Fruit fly (Drosophila melanogaster) whole organism, embryonic: ENCODE data around the gene CG8128.

Source experiments
- ATbp ChIP-seq: fragments of 200-800 bp; sonication (Bioruptor generic); optimal IDR thresholded peaks from 2 replicates; lab custom pipeline; 2017; ENCODE audit warnings: missing biosample characterization, mild to moderate bottlenecking, missing genetic modification characterization, missing genetic modification reagents
- B-H1 ChIP-seq: fragments of 200-800 bp; sonication (Bioruptor generic); IDR thresholded peaks from 3 replicates; pipeline ENCODE4 v1.3.6; 2022; ENCODE audit warnings: missing biosample characterization, missing genetic modification characterization
- BEAF-32 ChIP-seq: fragments of 200-800 bp; sonication (Bioruptor generic); optimal IDR thresholded peaks from 3 replicates; lab custom pipeline; 2017; ENCODE audit warnings: missing biosample characterization, missing genetic modification characterization, mild to moderate bottlenecking, moderate library complexity, missing genetic modification reagents
- CG10979 ChIP-seq: fragments of 200-800 bp; sonication (Bioruptor generic); optimal IDR thresholded peaks from 2 replicates; lab custom pipeline; 2018; ENCODE audit warnings: missing biosample characterization, mild to moderate bottlenecking, missing genetic modification characterization, moderate library complexity
- CG11560 ChIP-seq: fragments of 200-800 bp; sonication (Bioruptor generic); IDR thresholded peaks from 3 replicates; pipeline ENCODE4 v1.3.6; 2022; ENCODE audit warnings: missing biosample characterization, missing genetic modification characterization
- CG13287 ChIP-seq: fragments of 200-800 bp; sonication (Bioruptor generic); IDR thresholded peaks from 2 replicates; pipeline ENCODE4 v1.3.6; 2022; ENCODE audit warnings: missing biosample characterization, missing genetic modification characterization; ENCODE audit not compliant: partially characterized antibody
- CG13775 ChIP-seq: fragments of 200-800 bp; sonication (Bioruptor generic); optimal IDR thresholded peaks from 3 replicates; lab custom pipeline; 2017; ENCODE audit warnings: missing biosample characterization, mild to moderate bottlenecking, missing genetic modification characterization
- CG1529 ChIP-seq: fragments of 200-800 bp; sonication (Bioruptor generic); optimal IDR thresholded peaks from 3 replicates; lab custom pipeline; 2018; ENCODE audit warnings: missing biosample characterization, missing genetic modification characterization
- CG1602 ChIP-seq: fragments of 200-800 bp; sonication (Bioruptor generic); optimal IDR thresholded peaks from 3 replicates; lab custom pipeline; 2016; ENCODE audit warnings: missing biosample characterization, missing genetic modification characterization
- CG16813 ChIP-seq: fragments of 200-800 bp; sonication (Bioruptor generic); IDR thresholded peaks from 3 replicates; pipeline ENCODE4 v1.3.6; 2022; ENCODE audit warnings: missing biosample characterization, missing genetic modification characterization; ENCODE audit not compliant: partially characterized antibody
- CG17385 ChIP-seq: fragments of 200-800 bp; sonication (Bioruptor generic); optimal IDR thresholded peaks from 3 replicates; lab custom pipeline; 2018; ENCODE audit warnings: missing biosample characterization, mild to moderate bottlenecking, missing genetic modification characterization
- CG2712 ChIP-seq: fragments of 200-800 bp; optimal IDR thresholded peaks from 3 replicates; lab custom pipeline; 2019; ENCODE audit warnings: missing biosample characterization, mild to moderate bottlenecking, missing genetic modification characterization, moderate library complexity
- CG2875 ChIP-seq: fragments of 200-800 bp; sonication (Bioruptor generic); optimal IDR thresholded peaks from 2 replicates; lab custom pipeline; 2017; ENCODE audit warnings: missing biosample characterization, mild to moderate bottlenecking, missing genetic modification characterization, missing genetic modification reagents
- CG31388 ChIP-seq: fragments of 200-800 bp; sonication (Bioruptor generic); optimal IDR thresholded peaks from 2 replicates; lab custom pipeline; 2016; ENCODE audit warnings: missing biosample characterization, missing genetic modification characterization
- CG3847 ChIP-seq: fragments of 200-800 bp; sonication (Bioruptor generic); IDR thresholded peaks from 2 replicates; pipeline ENCODE4 v1.3.6; 2022; ENCODE audit warnings: missing biosample characterization, missing genetic modification characterization
- CG4820 ChIP-seq: fragments of 200-800 bp; sonication (Bioruptor generic); optimal IDR thresholded peaks from 3 replicates; lab custom pipeline; 2016; ENCODE audit warnings: missing biosample characterization, missing genetic modification characterization
- CG8944 ChIP-seq: fragments of 200-800 bp; sonication (Bioruptor generic); optimal IDR thresholded peaks from 3 replicates; lab custom pipeline; 2016; ENCODE audit warnings: missing biosample characterization, missing genetic modification characterization
- CG9437 ChIP-seq: fragments of 200-800 bp; sonication (Bioruptor generic); optimal IDR thresholded peaks from 2 replicates; lab custom pipeline; 2018; ENCODE audit warnings: missing biosample characterization, mild to moderate bottlenecking, missing genetic modification characterization
- CG9727 ChIP-seq: fragments of 200-800 bp; sonication (Bioruptor generic); optimal IDR thresholded peaks from 3 replicates; lab custom pipeline; 2017; ENCODE audit warnings: missing biosample characterization, mild to moderate bottlenecking, missing genetic modification characterization
- Chrac-16 ChIP-seq: fragments of 200-800 bp; sonication (Bioruptor generic); optimal IDR thresholded peaks from 3 replicates; lab custom pipeline; 2016; ENCODE audit warnings: missing biosample characterization, missing genetic modification characterization
- D ChIP-seq, 2 experiments: fragments of 200-800 bp in 1 of 2; fragments of >200 bp in 1 of 2; sonication (Bioruptor generic) in 1 of 2; optimal IDR thresholded peaks; 2 replicates in 1 of 2; 3 replicates in 1 of 2; lab custom pipeline; 2017; ENCODE audit warnings: mild to moderate bottlenecking in 1 of 2, missing biosample characterization in 1 of 2, missing genetic modification characterization in 1 of 2, missing genetic modification reagents in 1 of 2
- Dll ChIP-seq: fragments of 200-800 bp; sonication (Bioruptor generic); IDR thresholded peaks from 4 replicates; pipeline ENCODE4 v1.3.6; 2022; ENCODE audit warnings: missing biosample characterization, missing genetic modification characterization; ENCODE audit not compliant: partially characterized antibody
- Drgx ChIP-seq: fragments of 200-800 bp; sonication (Bioruptor generic); IDR thresholded peaks from 2 replicates; pipeline ENCODE4 v1.3.6; 2022; ENCODE audit warnings: missing biosample characterization, missing genetic modification characterization
- E2f1 ChIP-seq: fragments of 200-800 bp; sonication (Bioruptor generic); IDR thresholded peaks from 2 replicates; pipeline ENCODE4 v1.3.6; 2022; ENCODE audit warnings: missing biosample characterization, missing genetic modification characterization
- Ets65A ChIP-seq: fragments of 200-800 bp; sonication (Bioruptor generic); peaks from one replicate; lab custom pipeline; 2016; ENCODE audit warnings: missing biosample characterization, missing genetic modification characterization
- Ets97D ChIP-seq: fragments of 200-800 bp; sonication (Bioruptor generic); optimal IDR thresholded peaks from 3 replicates; lab custom pipeline; 2016; ENCODE audit warnings: missing biosample characterization, missing genetic modification characterization
- Fer1 ChIP-seq: fragments of 200-800 bp; sonication (Bioruptor generic); optimal IDR thresholded peaks from 2 replicates; lab custom pipeline; 2017; ENCODE audit warnings: missing biosample characterization, mild to moderate bottlenecking, missing genetic modification characterization
- Hr78 ChIP-seq, 2 experiments: fragments of 200-800 bp in 1 of 2; fragments of >200 bp in 1 of 2; sonication (Bioruptor generic) in 1 of 2; optimal IDR thresholded peaks; 2 replicates each; lab custom pipeline; 2017 to 2019; ENCODE audit warnings: missing biosample characterization in 2 of 2, missing genetic modification characterization in 2 of 2, mild to moderate bottlenecking in 1 of 2, moderate library complexity in 1 of 2
- Myb ChIP-seq: fragments of 200-800 bp; sonication (Bioruptor generic); optimal IDR thresholded peaks from 2 replicates; lab custom pipeline; 2016; ENCODE audit warnings: missing biosample characterization, missing genetic modification characterization
- Poxn ChIP-seq: fragments of 200-800 bp; sonication (Bioruptor generic); IDR thresholded peaks from 2 replicates; pipeline ENCODE4 v1.3.6; 2022; ENCODE audit warnings: missing biosample characterization, missing genetic modification characterization
- Ptx1 ChIP-seq: fragments of 200-800 bp; sonication (Bioruptor generic); IDR thresholded peaks from 2 replicates; pipeline ENCODE4 v1.3.6; 2022; ENCODE audit warnings: missing biosample characterization, missing genetic modification characterization
- Side ChIP-seq: fragments of 200-800 bp; sonication (Bioruptor generic); optimal IDR thresholded peaks from 2 replicates; lab custom pipeline; 2016; ENCODE audit warnings: missing biosample characterization, missing genetic modification characterization
- Six4 ChIP-seq: fragments of 200-800 bp; sonication (Bioruptor generic); optimal IDR thresholded peaks from 2 replicates; lab custom pipeline; 2016; ENCODE audit warnings: missing biosample characterization, missing genetic modification characterization
- Sry-δ ChIP-seq: fragments of 200-800 bp; sonication (Bioruptor generic); optimal IDR thresholded peaks from 2 replicates; lab custom pipeline; 2016; ENCODE audit warnings: missing biosample characterization, missing genetic modification characterization
- Trl ChIP-seq, 3 experiments: fragments of >200 bp in 2 of 3; fragments of 200-800 bp in 1 of 3; sonication (Bioruptor generic) in 1 of 3; optimal IDR thresholded peaks; 2 replicates in 1 of 3; 3 replicates in 2 of 3; lab custom pipeline; 2016 to 2017; ENCODE audit warnings: missing biosample characterization in 1 of 3, missing genetic modification characterization in 1 of 3
- chinmo ChIP-seq: fragments of 200-800 bp; sonication (Bioruptor generic); IDR thresholded peaks from 4 replicates; pipeline ENCODE4 v1.3.6; 2022; ENCODE audit warnings: missing biosample characterization, missing genetic modification characterization; ENCODE audit not compliant: partially characterized antibody
- crol ChIP-seq: fragments of 200-800 bp; sonication (Bioruptor generic); IDR thresholded peaks from 2 replicates; pipeline ENCODE4 v1.3.6; 2022; ENCODE audit warnings: missing biosample characterization, missing genetic modification characterization
- disco-r ChIP-seq: fragments of 200-800 bp; sonication (Bioruptor generic); optimal IDR thresholded peaks from 2 replicates; lab custom pipeline; 2016; ENCODE audit warnings: missing biosample characterization, missing genetic modification characterization
- exex ChIP-seq: fragments of 200-800 bp; sonication (Bioruptor generic); optimal IDR thresholded peaks from 4 replicates; lab custom pipeline; 2018; ENCODE audit warnings: missing biosample characterization, mild to moderate bottlenecking, missing genetic modification characterization, moderate library complexity
- gfzf ChIP-seq: fragments of 200-800 bp; sonication (Bioruptor generic); optimal IDR thresholded peaks from 2 replicates; lab custom pipeline; 2016; ENCODE audit warnings: missing biosample characterization, mild to moderate bottlenecking, missing genetic modification characterization, moderate library complexity
- jigr1 ChIP-seq: fragments of 200-800 bp; sonication (Bioruptor generic); IDR thresholded peaks from 3 replicates; pipeline ENCODE4 v1.3.6; 2022; ENCODE audit warnings: missing biosample characterization, missing genetic modification characterization
- lilli ChIP-seq: fragments of 200-800 bp; sonication (Bioruptor generic); optimal IDR thresholded peaks from 3 replicates; lab custom pipeline; 2016; ENCODE audit warnings: missing biosample characterization, missing genetic modification characterization
- pb ChIP-seq: fragments of 200-800 bp; sonication (Bioruptor generic); optimal IDR thresholded peaks from 3 replicates; lab custom pipeline; 2016; ENCODE audit warnings: missing biosample characterization, missing genetic modification characterization
- pfk ChIP-seq: fragments of 200-800 bp; sonication (Bioruptor generic); optimal IDR thresholded peaks from 2 replicates; lab custom pipeline; 2018; ENCODE audit warnings: missing biosample characterization, mild to moderate bottlenecking, missing genetic modification characterization, moderate library complexity
- pros ChIP-seq: fragments of 200-800 bp; sonication (Bioruptor generic); optimal IDR thresholded peaks from 3 replicates; lab custom pipeline; 2019; ENCODE audit warnings: missing biosample characterization, mild to moderate bottlenecking, missing genetic modification characterization, moderate library complexity
- sd ChIP-seq: fragments of 200-800 bp; sonication (Bioruptor generic); optimal IDR thresholded peaks from 3 replicates; lab custom pipeline; 2018; ENCODE audit warnings: missing biosample characterization, mild to moderate bottlenecking, missing genetic modification characterization, moderate library complexity
- sens ChIP-seq: fragments of 200-800 bp; sonication (Bioruptor generic); peaks from one replicate; lab custom pipeline; 2016; ENCODE audit warnings: missing biosample characterization, missing genetic modification characterization
- wor ChIP-seq: fragments of 200-800 bp; sonication (Bioruptor generic); IDR thresholded peaks from 2 replicates; pipeline ENCODE4 v1.3.6; 2022; ENCODE audit warnings: missing biosample characterization, missing genetic modification characterization

Gene CG8128

DNA sequence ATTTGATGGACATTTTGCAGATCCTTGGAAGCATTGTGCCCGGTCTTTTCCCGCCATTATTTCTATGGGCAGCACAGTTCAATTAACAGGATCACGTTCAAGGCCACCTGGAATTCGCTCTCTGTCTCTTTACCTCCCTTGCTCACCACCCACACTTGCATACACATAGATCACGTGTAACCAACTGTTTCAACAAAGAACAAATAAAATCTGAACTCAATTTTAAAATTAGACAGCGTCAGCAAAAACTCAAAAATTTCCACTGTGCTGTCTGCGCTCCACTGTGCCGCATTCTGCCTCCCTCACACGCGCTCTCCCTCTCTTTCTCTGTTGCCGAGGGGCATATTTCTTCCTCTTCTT is 12.3 kb downstream of the CG8128 start (continued):
- TF ChIP-seq crol (GFP tag; lab: Robert Waterston, UW) (peak; percentile 8; the same call in 1 of the 2 replicates), lilli (peak; percentile 9), CG9727 (peak; percentile 19), CG3847 (GFP tag; lab: Robert Waterston, UW) (0 out of 2 replicates have a peak, but pooled peaks have one; percentile 6), Poxn (GFP tag; lab: Robert Waterston, UW) (no peak), CG10979 (tag; lab: Kevin White, UChicago) (peak; percentile 1), CG2712 (peak; percentile 1), Trl (optimal IDR thresholded peaks at IDR 0.05; lab: Kevin White, UChicago) (peak in 1 of 2 experiments; percentile 28), Trl (GFP tag; optimal IDR thresholded peaks at IDR 0.05; lab: Kevin White, UChicago) (no peak), Ptx1 (peak; percentile 19; the same call in 1 of the 2 replicates), Six4 (GFP tag; lab: Kevin White, UChicago) (no peak), Fer1 (GFP tag; lab: Kevin White, UChicago) (peak; percentile 13)

DNA sequence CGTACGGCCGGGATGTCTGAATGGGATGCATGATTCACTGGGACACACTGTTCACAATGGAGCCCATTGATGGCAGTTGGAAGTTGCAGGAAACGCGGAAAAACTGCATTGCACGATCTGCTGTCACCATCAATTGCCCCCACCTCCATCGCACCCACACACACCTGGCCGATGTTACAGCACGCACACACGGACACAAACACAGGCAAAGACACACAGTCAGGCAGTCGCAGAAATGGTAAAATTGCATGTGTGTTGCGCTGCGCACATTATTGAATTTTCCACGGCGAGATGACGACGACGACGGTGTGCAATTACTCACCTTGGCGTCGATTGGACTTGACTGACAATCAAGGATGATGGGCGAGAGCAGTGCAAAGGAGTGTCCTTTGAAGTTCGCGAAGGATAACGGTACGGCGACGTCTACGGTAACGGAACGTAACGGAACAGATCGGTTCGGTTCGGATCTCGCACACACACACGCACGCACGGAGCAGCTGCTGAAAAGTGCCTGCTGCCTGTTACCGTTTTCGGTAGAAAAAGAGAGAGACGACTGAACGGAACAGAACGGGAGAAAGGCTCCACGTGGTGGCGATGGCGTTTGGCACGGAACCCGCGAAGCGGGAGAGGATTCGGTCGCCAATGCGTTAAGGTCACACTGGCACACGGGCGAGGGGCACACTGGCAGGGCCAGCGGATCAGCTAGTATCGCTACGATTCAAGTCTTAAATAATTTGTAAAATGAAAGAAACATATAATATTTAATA is 12.9 kb downstream of the CG8128 start, which contains the start of the genes CG9281 and CG15601:
CG9281 (minus strand) TSS at position 556 of the 767 bp plus-strand sequence.
CG15601 (plus strand) TSS at position 664 of the 767 bp plus-strand sequence.
- TF ChIP-seq CG16813 (GFP tag; lab: Robert Waterston, UW), result peak; percentile 35; the same call in 1 of the 3 replicates
- TF ChIP-seq B-H1 (GFP tag; lab: Robert Waterston, UW), result no peak
- TF ChIP-seq ATbp (GFP tag; lab: Kevin White, UChicago), result no peak
- TF ChIP-seq CG11560, result no peak
- no peak for TF ChIP-seq CG1602 (GFP tag; lab: Kevin White, UChicago)
- TF ChIP-seq Hr78 (GFP tag; optimal IDR thresholded peaks at IDR 0.05; lab: Kevin White, UChicago), result no peak
- no peak; the same call in 3 of the 4 replicates for TF ChIP-seq Dll
- TF ChIP-seq pb (GFP tag; lab: Kevin White, UChicago), result no peak
- TF ChIP-seq Chrac-16 (GFP tag; lab: Kevin White, UChicago), result no peak
- peak; percentile 73 for TF ChIP-seq BEAF-32 (GFP tag; lab: Kevin White, UChicago)
- TF ChIP-seq CG2875 (GFP tag; lab: Kevin White, UChicago), result no peak
- no peak for TF ChIP-seq jigr1
- no peak for TF ChIP-seq Drgx (GFP tag; lab: Robert Waterston, UW)
- TF ChIP-seq CG1529 (GFP tag; lab: Kevin White, UChicago), result no peak
- TF ChIP-seq pfk (GFP tag; lab: Kevin White, UChicago), result peak; percentile 89
- peak; percentile 11 for TF ChIP-seq Myb (GFP tag; lab: Kevin White, UChicago)
- no peak for TF ChIP-seq pros (GFP tag; lab: Kevin White, UChicago)
- TF ChIP-seq Side, result no peak
- no peak for TF ChIP-seq sd (tag; lab: Kevin White, UChicago)
- TF ChIP-seq exex (tag; lab: Kevin White, UChicago), result no peak
- no peak for TF ChIP-seq CG8944
- TF ChIP-seq CG9437 (GFP tag; lab: Kevin White, UChicago), result peak; percentile 66
- TF ChIP-seq chinmo (GFP tag; lab: Robert Waterston, UW), result no peak
- peak; percentile 43; the same call in 1 of the 2 replicates for TF ChIP-seq E2f1 (GFP tag; lab: Robert Waterston, UW)
- no peak for TF ChIP-seq wor (GFP tag; lab: Robert Waterston, UW)
- peak; percentile 13 for TF ChIP-seq Sry-δ (GFP tag; lab: Kevin White, UChicago)
- no peak for TF ChIP-seq CG4820 (GFP tag; lab: Kevin White, UChicago)
- TF ChIP-seq CG31388 (GFP tag; lab: Kevin White, UChicago), result no peak
- TF ChIP-seq gfzf (GFP tag; lab: Kevin White, UChicago), result peak; percentile 80
- TF ChIP-seq CG17385 (GFP tag; lab: Kevin White, UChicago), result peak; percentile 87
- no peak for TF ChIP-seq CG13775
- TF ChIP-seq sens (GFP tag; lab: Kevin White, UChicago), result no peak
- peak; percentile 55 for TF ChIP-seq D (optimal IDR thresholded peaks at IDR 0.05; lab: Kevin White, UChicago)
- TF ChIP-seq D (GFP tag; optimal IDR thresholded peaks at IDR 0.05; lab: Kevin White, UChicago), result no peak
- no peak for TF ChIP-seq disco-r (GFP tag; lab: Kevin White, UChicago)
- peak; percentile 32 for TF ChIP-seq Ets65A (GFP tag; lab: Kevin White, UChicago)
- peak; percentile 22 for TF ChIP-seq Ets97D (GFP tag; lab: Kevin White, UChicago)
- TF ChIP-seq CG13287, result peak; percentile 20; the same call in 1 of the 2 replicates
